Fruit fly (Drosophila melanogaster) whole organism, embryonic: ENCODE measurements around the gene CG31287.

ENCODE experiments used
- Ada2b ChIP-seq: fragments of 200-800 bp; sonication (Bioruptor generic); IDR thresholded peaks from 2 replicates; pipeline ENCODE4 v1.3.6; 2022; ENCODE audit warnings: missing biosample characterization, missing genetic modification characterization
- B-H2 ChIP-seq: fragments of 200-800 bp; sonication (Bioruptor generic); optimal IDR thresholded peaks from 2 replicates; lab custom pipeline; 2018; ENCODE audit warnings: missing biosample characterization, mild to moderate bottlenecking, missing genetic modification characterization
- CG10431 ChIP-seq: fragments of 200-800 bp; sonication (Bioruptor generic); optimal IDR thresholded peaks from 3 replicates; lab custom pipeline; 2018; ENCODE audit warnings: missing biosample characterization, mild to moderate bottlenecking, missing genetic modification characterization
- CG12942 ChIP-seq: fragments of 200-800 bp; sonication (Bioruptor generic); optimal IDR thresholded peaks from 3 replicates; lab custom pipeline; 2016; ENCODE audit warnings: missing biosample characterization, missing genetic modification characterization
- CG13894 ChIP-seq: fragments of 200-800 bp; sonication (Bioruptor generic); optimal IDR thresholded peaks from 3 replicates; lab custom pipeline; 2018; ENCODE audit warnings: missing biosample characterization, mild to moderate bottlenecking, missing genetic modification characterization, moderate library complexity
- CG15073 ChIP-seq: fragments of 200-800 bp; sonication (Bioruptor generic); optimal IDR thresholded peaks from 2 replicates; lab custom pipeline; 2016; ENCODE audit warnings: missing biosample characterization, missing genetic modification characterization
- CG15269 ChIP-seq: fragments of 200-800 bp; sonication (Bioruptor generic); optimal IDR thresholded peaks from 2 replicates; lab custom pipeline; 2018; ENCODE audit warnings: missing biosample characterization, mild to moderate bottlenecking, missing genetic modification characterization, moderate library complexity
- CG1529 ChIP-seq: fragments of 200-800 bp; sonication (Bioruptor generic); optimal IDR thresholded peaks from 3 replicates; lab custom pipeline; 2018; ENCODE audit warnings: missing biosample characterization, missing genetic modification characterization
- CG16863 ChIP-seq: fragments of 200-800 bp; sonication (Bioruptor generic); optimal IDR thresholded peaks from 3 replicates; lab custom pipeline; 2016; ENCODE audit warnings: missing biosample characterization, missing genetic modification characterization
- CG17802 ChIP-seq: fragments of 200-800 bp; sonication (Bioruptor generic); optimal IDR thresholded peaks from 2 replicates; lab custom pipeline; 2018; ENCODE audit warnings: missing biosample characterization, mild to moderate bottlenecking, missing genetic modification characterization, moderate library complexity
- CG3065 ChIP-seq: fragments of 200-800 bp; sonication (Bioruptor generic); optimal IDR thresholded peaks from 2 replicates; lab custom pipeline; 2016; ENCODE audit warnings: missing biosample characterization, missing genetic modification characterization
- CG31224 ChIP-seq: fragments of 200-800 bp; sonication (Bioruptor generic); IDR thresholded peaks from 2 replicates; pipeline ENCODE4 v1.3.6; 2022; ENCODE audit warnings: missing biosample characterization, missing genetic modification characterization
- CG32532 ChIP-seq: fragments of 200-800 bp; sonication (Bioruptor generic); IDR thresholded peaks from 2 replicates; pipeline ENCODE4 v1.3.6; 2022; ENCODE audit warnings: missing biosample characterization, missing genetic modification characterization
- CG4282 ChIP-seq: fragments of 200-800 bp; sonication (Bioruptor generic); optimal IDR thresholded peaks from 2 replicates; lab custom pipeline; 2016; ENCODE audit warnings: missing biosample characterization, missing genetic modification characterization
- CG4424 ChIP-seq: fragments of 200-800 bp; sonication (Bioruptor generic); optimal IDR thresholded peaks from 3 replicates; lab custom pipeline; 2016; ENCODE audit warnings: missing biosample characterization, missing genetic modification characterization
- CG4707 ChIP-seq: fragments of 200-800 bp; sonication (Bioruptor generic); optimal IDR thresholded peaks from 2 replicates; lab custom pipeline; 2018; ENCODE audit warnings: missing biosample characterization, mild to moderate bottlenecking, missing genetic modification characterization, moderate library complexity
- CG6689 ChIP-seq: fragments of 200-800 bp; sonication (Bioruptor generic); IDR thresholded peaks from 2 replicates; pipeline ENCODE4 v1.3.6; 2022; ENCODE audit warnings: missing biosample characterization, missing genetic modification characterization
- CG8089 ChIP-seq: fragments of 200-800 bp; sonication (Bioruptor generic); optimal IDR thresholded peaks from 3 replicates; lab custom pipeline; 2016; ENCODE audit warnings: missing biosample characterization, missing genetic modification characterization
- CG9215 ChIP-seq: fragments of 200-800 bp; sonication (Bioruptor generic); IDR thresholded peaks from 2 replicates; pipeline ENCODE4 v1.3.6; 2022; ENCODE audit warnings: missing biosample characterization, missing genetic modification characterization
- CG9817 ChIP-seq: fragments of 200-800 bp; sonication (Bioruptor generic); optimal IDR thresholded peaks from 2 replicates; lab custom pipeline; 2018; ENCODE audit warnings: missing biosample characterization, mild to moderate bottlenecking, missing genetic modification characterization, moderate library complexity
- CG9932 ChIP-seq: fragments of 200-800 bp; sonication (Bioruptor generic); IDR thresholded peaks from 2 replicates; pipeline ENCODE4 v1.3.6; 2022; ENCODE audit warnings: missing biosample characterization, missing genetic modification characterization
- D19B ChIP-seq: fragments of 200-800 bp; sonication (Bioruptor generic); optimal IDR thresholded peaks from 2 replicates; lab custom pipeline; 2017; ENCODE audit warnings: missing biosample characterization, mild to moderate bottlenecking, missing genetic modification characterization
- Dbx ChIP-seq: fragments of 200-800 bp; sonication (Bioruptor generic); IDR thresholded peaks from 3 replicates; pipeline ENCODE4 v1.3.6; 2022; ENCODE audit warnings: missing biosample characterization, missing genetic modification characterization
- Dll ChIP-seq: fragments of 200-800 bp; sonication (Bioruptor generic); IDR thresholded peaks from 4 replicates; pipeline ENCODE4 v1.3.6; 2022; ENCODE audit warnings: missing biosample characterization, missing genetic modification characterization; ENCODE audit not compliant: partially characterized antibody
- Doc2 ChIP-seq: fragments of 200-800 bp; sonication (Bioruptor generic); IDR thresholded peaks from 2 replicates; pipeline ENCODE4 v1.3.6; 2022; ENCODE audit warnings: missing biosample characterization, missing genetic modification characterization
- Drgx ChIP-seq: fragments of 200-800 bp; sonication (Bioruptor generic); IDR thresholded peaks from 2 replicates; pipeline ENCODE4 v1.3.6; 2022; ENCODE audit warnings: missing biosample characterization, missing genetic modification characterization
- Fer1 ChIP-seq: fragments of 200-800 bp; sonication (Bioruptor generic); optimal IDR thresholded peaks from 2 replicates; lab custom pipeline; 2017; ENCODE audit warnings: missing biosample characterization, mild to moderate bottlenecking, missing genetic modification characterization
- HLHmδ ChIP-seq: fragments of 200-800 bp; sonication (Bioruptor generic); optimal IDR thresholded peaks from 2 replicates; lab custom pipeline; 2018; ENCODE audit warnings: missing biosample characterization, mild to moderate bottlenecking, missing genetic modification characterization, moderate library complexity
- Kr ChIP-seq: fragments of 200-800 bp; sonication (Bioruptor generic); optimal IDR thresholded peaks from 2 replicates; lab custom pipeline; 2017; ENCODE audit warnings: missing biosample characterization, mild to moderate bottlenecking, missing genetic modification characterization
- Nf-YA ChIP-seq: fragments of 200-800 bp; sonication (Bioruptor generic); IDR thresholded peaks from 2 replicates; pipeline ENCODE4 v1.3.6; 2022; ENCODE audit warnings: missing biosample characterization, missing genetic modification characterization
- Oaz ChIP-seq: fragments of 200-800 bp; sonication (Bioruptor generic); IDR thresholded peaks from 2 replicates; pipeline ENCODE4 v1.3.6; 2022; ENCODE audit warnings: missing biosample characterization, missing genetic modification characterization
- Oli ChIP-seq: fragments of 200-800 bp; sonication (Bioruptor generic); optimal IDR thresholded peaks from 2 replicates; lab custom pipeline; 2018; ENCODE audit warnings: missing biosample characterization, mild to moderate bottlenecking, missing genetic modification characterization, moderate library complexity
- PHDP ChIP-seq: fragments of 200-800 bp; sonication (Bioruptor generic); optimal IDR thresholded peaks from 3 replicates; lab custom pipeline; 2018; ENCODE audit warnings: missing biosample characterization, mild to moderate bottlenecking, missing genetic modification characterization, moderate library complexity
- Sin3A ChIP-seq: fragments of >200 bp; optimal IDR thresholded peaks from 2 replicates; lab custom pipeline; 2018
- Sry-δ ChIP-seq: fragments of 200-800 bp; sonication (Bioruptor generic); optimal IDR thresholded peaks from 2 replicates; lab custom pipeline; 2016; ENCODE audit warnings: missing biosample characterization, missing genetic modification characterization
- ab ChIP-seq: fragments of 200-800 bp; sonication (Bioruptor generic); optimal IDR thresholded peaks from 2 replicates; lab custom pipeline; 2016; ENCODE audit warnings: missing biosample characterization, missing genetic modification characterization
- ara ChIP-seq: fragments of 200-800 bp; sonication (Bioruptor generic); IDR thresholded peaks from 2 replicates; pipeline ENCODE4 v1.3.6; 2022; ENCODE audit warnings: missing biosample characterization, missing genetic modification characterization
- ase ChIP-seq: fragments of 200-800 bp; sonication (Bioruptor generic); IDR thresholded peaks from 3 replicates; pipeline ENCODE4 v1.3.6; 2022; ENCODE audit warnings: missing biosample characterization, missing genetic modification characterization
- ato ChIP-seq: fragments of 200-800 bp; sonication (Bioruptor generic); IDR thresholded peaks from 2 replicates; pipeline ENCODE4 v1.3.6; 2022; ENCODE audit warnings: missing biosample characterization, missing genetic modification characterization; ENCODE audit not compliant: partially characterized antibody
- bowl ChIP-seq: fragments of 200-800 bp; sonication (Bioruptor generic); IDR thresholded peaks from 2 replicates; pipeline ENCODE4 v1.3.6; 2022; ENCODE audit warnings: missing biosample characterization, missing genetic modification characterization
- cad ChIP-seq: fragments of >200 bp; optimal IDR thresholded peaks from 2 replicates; lab custom pipeline; 2017; ENCODE audit warnings: missing biosample characterization, missing genetic modification characterization
- chn ChIP-seq: fragments of 200-800 bp; sonication (Bioruptor generic); optimal IDR thresholded peaks from 2 replicates; lab custom pipeline; 2016; ENCODE audit warnings: missing biosample characterization, missing genetic modification characterization
- dpn ChIP-seq, 2 experiments: fragments of 200-800 bp; sonication (Bioruptor generic); optimal IDR thresholded peaks; 3 replicates each; lab custom pipeline; 2016; ENCODE audit warnings: missing biosample characterization in 2 of 2, missing genetic modification characterization in 2 of 2
- esg ChIP-seq: fragments of 200-800 bp; sonication (Bioruptor generic); conservative IDR thresholded peaks from 2 replicates; pipeline ENCODE4 v1.3.6; 2022; ENCODE audit warnings: missing biosample characterization, missing genetic modification characterization
- ftz-f1 ChIP-seq: fragments of 200-800 bp; sonication (Bioruptor generic); optimal IDR thresholded peaks from 2 replicates; lab custom pipeline; 2016; ENCODE audit warnings: missing biosample characterization, missing genetic modification characterization
- hbn ChIP-seq: fragments of 200-800 bp; sonication (Bioruptor generic); IDR thresholded peaks from 2 replicates; pipeline ENCODE4 v1.3.6; 2022; ENCODE audit warnings: missing biosample characterization, missing genetic modification characterization; ENCODE audit not compliant: partially characterized antibody
- her ChIP-seq: fragments of 200-800 bp; sonication (Bioruptor generic); optimal IDR thresholded peaks from 2 replicates; lab custom pipeline; 2016; ENCODE audit warnings: missing biosample characterization, missing genetic modification characterization
- inv ChIP-seq: fragments of 200-800 bp; sonication (Bioruptor generic); IDR thresholded peaks from 2 replicates; pipeline ENCODE4 v1.3.6; 2022; ENCODE audit warnings: missing biosample characterization, missing genetic modification characterization; ENCODE audit not compliant: partially characterized antibody
- pum ChIP-seq: fragments of 200-800 bp; sonication (Bioruptor generic); optimal IDR thresholded peaks from 2 replicates; lab custom pipeline; 2016; ENCODE audit warnings: missing biosample characterization, missing genetic modification characterization
- slou ChIP-seq: fragments of 200-800 bp; sonication (Bioruptor generic); optimal IDR thresholded peaks from 3 replicates; lab custom pipeline; 2016; ENCODE audit warnings: missing biosample characterization, missing genetic modification characterization
- wdn ChIP-seq: fragments of 200-800 bp; sonication (Bioruptor generic); IDR thresholded peaks from 2 replicates; pipeline ENCODE4 v1.3.6; 2022; ENCODE audit warnings: missing biosample characterization, missing genetic modification characterization

The CG31287 gene

DNA sequence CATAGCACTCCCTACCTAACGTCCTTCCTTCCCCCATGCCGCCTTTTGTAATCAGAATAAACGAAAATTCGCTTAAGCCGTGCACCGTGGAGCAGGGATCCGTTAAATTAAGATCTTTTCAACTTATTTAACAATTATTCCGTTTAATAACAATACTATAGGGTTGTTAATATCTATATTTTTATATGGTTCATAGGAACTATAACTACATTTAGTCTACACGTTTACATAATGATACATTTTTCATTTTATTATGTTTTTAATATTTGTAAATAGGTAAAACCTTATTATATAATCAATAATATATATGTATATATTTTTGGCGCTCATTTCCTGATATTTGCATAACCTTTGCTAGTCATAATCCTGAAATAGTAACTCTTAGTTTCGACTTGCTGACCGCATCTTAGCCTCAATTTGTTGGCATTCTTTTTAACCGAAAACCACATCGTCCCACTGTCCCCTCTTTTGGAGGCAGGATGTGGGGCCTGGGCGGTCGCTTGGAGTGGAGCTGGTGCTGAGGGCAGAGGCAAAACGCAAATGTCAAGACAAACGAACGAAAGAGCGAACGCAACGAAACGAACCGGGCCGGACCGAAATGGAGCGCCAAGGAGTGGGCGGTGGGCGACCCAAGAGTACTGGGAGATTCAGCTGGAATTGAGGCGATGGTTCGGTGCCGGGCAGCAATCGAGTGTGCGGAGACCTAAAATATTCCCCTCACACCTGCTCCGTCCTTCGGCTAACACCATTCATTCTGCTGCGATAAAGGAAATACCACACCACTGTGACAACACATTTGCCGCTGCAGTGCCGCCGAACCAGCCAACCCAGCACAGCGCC, 6.8 kb downstream of the CG31287 start (continued):
- TF ChIP-seq bowl (GFP tag; lab: Robert Waterston, UW) (no peak), CG32532 (GFP tag; lab: Robert Waterston, UW) (no peak), PHDP (no peak), CG8089 (no peak), Dll (GFP tag; lab: Robert Waterston, UW) (no peak), Sry-δ (GFP tag; lab: Kevin White, UChicago) (no peak), Nf-YA (GFP tag; lab: Robert Waterston, UW) (no peak), ase (no peak), CG1529 (GFP tag; lab: Kevin White, UChicago) (no peak), ftz-f1 (GFP tag; lab: Kevin White, UChicago) (no peak), CG9817 (tag; lab: Kevin White, UChicago) (peak; percentile 2), Drgx (GFP tag; lab: Robert Waterston, UW) (peak; percentile 33; the same call in 1 of the 2 replicates), CG9932 (GFP tag; lab: Robert Waterston, UW) (peak; percentile 37; the same call in 1 of the 2 replicates), Sin3A (lab: Kevin White, UChicago) (no peak), CG15269 (peak; percentile 53), D19B (GFP tag; lab: Kevin White, UChicago) (peak; percentile 30), ato (no peak), CG10431 (GFP tag; lab: Kevin White, UChicago) (no peak), CG4282 (GFP tag; lab: Kevin White, UChicago) (no peak), ab (GFP tag; lab: Kevin White, UChicago) (no peak), Fer1 (GFP tag; lab: Kevin White, UChicago) (peak; percentile 48), CG4707 (GFP tag; lab: Kevin White, UChicago) (no peak), slou (no peak), pum (GFP tag; lab: Kevin White, UChicago) (no peak), esg (GFP tag; lab: Robert Waterston, UW) (no peak), B-H2 (GFP tag; lab: Kevin White, UChicago) (no peak), Oaz (no peak), HLHmδ (GFP tag; lab: Kevin White, UChicago) (no peak), Oli (tag; lab: Kevin White, UChicago) (peak; percentile 35), Dbx (GFP tag; lab: Robert Waterston, UW) (no peak), CG16863 (GFP tag; lab: Kevin White, UChicago) (no peak), dpn (GFP tag; optimal IDR thresholded peaks at IDR 0.05; lab: Kevin White, UChicago) (peak in 1 of 2 experiments; percentile 29), cad (no peak), CG15073 (GFP tag; lab: Kevin White, UChicago) (no peak), CG12942 (GFP tag; lab: Kevin White, UChicago) (peak; percentile 35), chn (GFP tag; lab: Kevin White, UChicago) (no peak), CG13894 (tag; lab: Kevin White, UChicago) (peak; percentile 45), ara (GFP tag; lab: Robert Waterston, UW) (no peak), Ada2b (GFP tag; lab: Robert Waterston, UW) (no peak), CG17802 (no peak), CG6689 (peak; percentile 46), Doc2 (GFP tag; lab: Robert Waterston, UW) (no peak), CG3065 (no peak), CG4424 (GFP tag; lab: Kevin White, UChicago) (peak; percentile 17), Kr (GFP tag; lab: Kevin White, UChicago) (no peak), wdn (no peak), inv (no peak), her (GFP tag; lab: Kevin White, UChicago) (no peak), hbn (GFP tag; lab: Robert Waterston, UW) (no peak), CG9215 (peak; percentile 19; the same call in 1 of the 2 replicates), CG31224 (GFP tag; lab: Robert Waterston, UW) (no peak)
